Fruit fly (Drosophila melanogaster) whole organism, larva: Measurements from ENCODE around the gene tefu.
A peak's percentile ranks its signal among the peaks of the same experiment; 100 is the strongest.

ENCODE experiments used
- noc ChIP-seq: fragments of 200-800 bp; sonication (Bioruptor generic); optimal IDR thresholded peaks from 3 replicates; lab custom pipeline; 2019; ENCODE audit warnings: missing biosample characterization, mild to moderate bottlenecking, missing genetic modification characterization, moderate library complexity

The tefu gene

DNA sequence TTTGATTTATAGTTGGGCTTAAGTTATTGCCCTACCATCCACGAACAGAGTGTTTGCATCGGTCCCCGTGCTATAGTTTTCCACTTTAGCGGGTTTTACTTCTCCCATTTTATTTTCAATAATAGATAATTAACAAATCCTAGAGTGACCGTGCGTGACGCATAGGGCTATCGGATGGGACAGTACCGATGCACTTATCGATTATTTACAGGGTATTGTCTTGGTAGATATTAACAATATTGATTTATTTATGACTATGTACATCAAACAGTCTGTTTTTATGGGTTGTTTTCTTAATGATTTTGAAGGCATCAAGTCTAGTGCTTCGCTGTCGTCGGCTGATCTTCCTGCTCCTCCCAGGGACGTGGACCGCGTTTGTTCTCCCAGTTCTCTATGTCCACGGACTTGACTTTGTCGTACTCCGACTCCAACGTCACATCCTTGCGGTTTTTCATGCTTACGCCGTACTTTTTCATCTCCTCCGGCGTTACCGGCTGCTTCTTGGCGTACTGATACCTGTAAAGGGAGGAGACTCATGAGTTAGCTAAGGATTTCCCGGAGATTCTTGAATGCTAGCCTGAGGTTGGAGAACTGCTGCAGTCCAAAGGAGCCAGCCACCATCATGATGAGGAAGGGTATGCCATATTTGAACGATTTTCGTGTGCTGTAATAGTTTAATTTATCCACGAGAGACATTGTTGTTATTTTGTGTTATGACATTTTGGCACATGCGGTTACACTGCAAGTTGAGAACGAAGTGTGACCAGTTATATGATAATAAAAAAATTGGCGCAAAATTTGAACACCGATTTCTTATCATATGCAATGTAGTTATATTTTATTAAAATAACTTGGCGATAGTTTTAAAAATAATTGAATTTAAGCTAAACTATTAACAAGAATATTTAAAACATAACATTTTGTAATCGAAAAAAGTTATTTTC lies 36.2 kb upstream of the tefu start, which contains the start of the genes MRG15 and Tm1:
Gene MRG15 (minus strand): TSS at position 184 of the 944 bp plus-strand sequence.
Gene Tm1 (plus strand): TSS at position 295 of the 944 bp plus-strand sequence.
- TF ChIP-seq noc (tag; lab: Kevin White, UChicago) = no peak

DNA sequence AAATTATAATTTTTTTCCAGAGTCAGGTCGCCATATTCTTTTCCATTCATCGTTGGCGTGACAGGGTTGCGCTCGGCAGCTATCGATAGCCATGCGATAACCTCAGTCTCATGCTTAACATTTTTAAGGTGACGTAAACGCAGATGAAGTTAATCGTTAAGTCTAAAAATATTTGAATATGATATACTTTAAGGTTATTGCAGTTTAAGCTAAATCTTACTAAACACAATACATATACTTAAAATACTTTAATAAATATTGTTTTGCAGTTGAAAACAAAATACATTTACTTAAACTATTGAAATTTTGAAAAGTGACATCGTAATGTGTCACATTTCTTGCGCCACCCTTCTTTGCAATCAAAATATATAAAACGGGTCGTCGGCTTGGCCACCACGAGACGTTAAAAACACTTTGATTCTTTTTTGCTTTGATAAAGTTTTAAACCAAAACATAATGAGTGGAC lies 33.2 kb upstream of the tefu start, which contains the start of the genes Cp190 and CG4338:
Gene Cp190 (minus strand): TSS at position 84 of the 466 bp plus-strand sequence.
Gene CG4338 (plus strand): TSS at position 365 of the 466 bp plus-strand sequence.
- peak; percentile 98 for TF ChIP-seq noc (tag; lab: Kevin White, UChicago)

DNA sequence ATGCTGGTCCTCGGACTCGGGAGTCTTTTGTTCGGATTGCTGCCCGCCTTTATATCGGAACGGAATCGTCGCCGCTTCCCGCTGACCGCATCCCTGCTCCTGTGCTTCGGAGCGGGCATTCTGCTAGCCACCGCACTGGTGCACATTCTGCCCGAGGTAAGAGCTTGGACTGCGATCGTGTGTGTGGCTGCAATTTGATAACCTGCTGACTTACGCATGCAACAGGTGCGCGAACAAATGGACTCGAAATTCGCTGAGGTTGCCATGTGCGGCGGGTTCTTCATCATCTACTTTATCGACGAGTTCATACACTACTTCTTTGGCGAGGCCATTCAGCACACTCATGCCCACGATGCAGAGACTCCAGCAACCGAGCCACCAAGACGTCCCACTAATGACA lies 26.8 kb upstream of the tefu start:
- TF ChIP-seq noc (tag; lab: Kevin White, UChicago) = no peak

DNA sequence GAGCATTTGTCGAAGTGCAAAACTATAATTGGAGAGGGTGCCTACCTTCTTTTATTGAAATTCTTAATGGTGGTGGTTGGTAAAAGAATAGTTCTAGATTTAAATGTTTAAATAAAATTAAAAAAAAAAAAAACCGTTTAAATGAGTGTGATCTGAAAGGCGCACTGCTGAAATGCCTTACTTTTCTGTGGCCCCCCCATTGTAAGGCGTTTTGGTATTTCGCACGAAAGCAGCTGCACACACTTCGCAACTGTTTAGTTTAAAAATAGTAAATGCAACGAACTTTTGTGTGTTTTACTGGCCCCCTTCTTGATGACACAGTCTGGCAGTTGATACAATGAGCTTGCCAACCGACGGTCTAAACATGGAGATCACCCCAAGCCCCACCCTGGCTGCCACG lies 26.4 kb upstream of the tefu start, which contains the start of the genes CG14864 and Zip88E:
Gene CG14864 (minus strand): TSS at position 113 of the 400 bp plus-strand sequence.
Gene Zip88E (plus strand): TSS at position 237 of the 400 bp plus-strand sequence.
- TF ChIP-seq noc (tag; lab: Kevin White, UChicago) = no peak

DNA sequence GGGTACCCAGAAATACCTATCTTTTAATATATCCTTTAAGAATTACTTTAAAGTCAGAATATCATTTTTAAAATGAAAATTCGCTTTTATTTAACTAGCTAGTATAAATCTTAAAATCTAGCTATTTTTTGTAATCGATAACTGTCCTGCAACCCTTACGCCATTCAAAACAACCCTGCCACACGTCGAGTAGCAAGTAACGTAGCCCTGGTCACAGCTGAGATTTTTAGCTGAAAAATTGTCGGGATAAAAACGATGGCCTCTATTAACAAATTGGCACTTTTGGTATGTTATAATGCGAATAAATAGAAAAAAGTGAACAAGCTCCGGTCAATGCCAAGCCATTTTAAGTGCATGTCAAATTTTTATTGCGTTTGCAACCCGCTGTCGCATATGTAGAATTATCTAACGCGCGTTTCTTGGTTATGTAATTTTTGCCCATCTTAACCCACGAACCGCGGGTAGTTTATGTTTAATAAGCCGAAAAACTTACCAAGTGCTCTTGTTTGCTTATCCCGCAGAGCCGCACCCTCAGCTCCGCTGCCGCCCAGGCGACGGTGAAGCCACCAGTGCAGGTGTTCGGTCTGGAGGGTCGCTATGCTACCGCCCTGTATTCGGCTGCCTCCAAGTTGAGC lies 23.5 kb upstream of the tefu start, which contains the start of gene ATPsynO:
Gene ATPsynO (plus strand): TSS at position 186 of the 635 bp plus-strand sequence.
- TF ChIP-seq noc (tag; lab: Kevin White, UChicago) = peak; percentile 14

DNA sequence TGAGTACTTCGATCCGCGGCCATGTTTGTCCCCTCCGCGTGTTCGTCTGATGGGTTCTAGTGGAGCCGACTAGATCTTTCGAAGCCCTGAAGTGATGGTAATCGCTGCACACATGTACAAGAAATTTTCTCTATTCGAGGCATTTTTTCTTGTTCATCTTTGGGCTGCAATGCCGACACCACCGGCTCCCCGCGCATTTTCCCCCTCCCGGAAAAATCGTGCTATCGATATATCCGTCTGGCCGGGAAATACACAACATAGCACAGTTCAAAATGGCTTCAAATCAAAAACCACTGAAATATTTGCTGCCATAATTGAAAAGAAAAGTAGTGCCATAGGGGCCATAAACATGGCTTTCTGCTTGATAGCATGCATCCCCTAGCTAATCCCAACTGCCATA lies 21.9 kb upstream of the tefu start:
- no peak for TF ChIP-seq noc (tag; lab: Kevin White, UChicago)

DNA sequence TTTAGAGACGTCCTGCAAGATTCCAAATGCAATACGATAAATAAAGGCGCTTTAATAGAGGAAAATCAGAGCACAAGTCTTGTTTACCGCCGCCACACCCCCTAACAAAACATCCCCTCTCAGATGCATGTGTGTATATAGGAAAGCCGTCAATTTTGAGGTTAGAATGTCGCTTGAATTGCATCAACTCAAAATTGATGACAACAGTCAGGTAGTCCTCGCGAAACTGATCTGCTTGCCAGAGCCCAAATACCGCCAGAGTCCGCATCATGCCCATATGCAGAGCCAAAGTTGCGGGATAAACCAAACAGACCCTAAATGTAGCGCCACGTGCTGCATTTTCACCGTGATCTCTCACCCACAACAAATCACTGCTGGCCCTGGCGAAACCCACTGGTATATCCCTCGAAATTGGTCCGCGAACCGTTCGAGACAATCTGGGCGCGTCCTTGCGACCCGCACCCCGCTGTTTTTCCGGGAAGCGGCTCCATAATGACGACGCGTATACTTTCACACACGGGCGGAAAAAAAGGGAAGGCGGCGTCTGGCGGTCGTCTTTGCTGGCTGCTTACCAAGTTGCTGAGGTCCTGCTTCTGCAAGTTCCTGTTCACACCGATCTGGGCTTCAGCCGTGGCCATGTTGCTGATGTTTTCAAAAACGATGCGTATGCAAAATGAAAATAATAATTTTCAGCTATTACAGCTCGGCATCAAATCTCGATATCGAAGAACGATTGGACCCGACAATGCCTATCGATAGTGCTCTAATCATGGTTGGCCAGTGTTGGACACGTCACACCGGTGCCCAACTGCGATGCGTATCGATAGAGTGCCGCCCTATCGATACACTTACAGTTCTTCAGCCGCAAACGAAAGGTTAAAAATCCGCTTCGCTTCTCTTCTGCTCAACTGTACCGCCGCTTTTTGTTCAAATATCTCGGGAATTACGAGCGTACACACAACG lies 21.0 kb upstream of the tefu start, which contains the start of the genes eIF2gamma and Set:
Gene eIF2gamma (minus strand): TSS at position 749 of the 963 bp plus-strand sequence.
Gene Set (plus strand): TSS at position 843 of the 963 bp plus-strand sequence.
- no peak for TF ChIP-seq noc (tag; lab: Kevin White, UChicago)

DNA sequence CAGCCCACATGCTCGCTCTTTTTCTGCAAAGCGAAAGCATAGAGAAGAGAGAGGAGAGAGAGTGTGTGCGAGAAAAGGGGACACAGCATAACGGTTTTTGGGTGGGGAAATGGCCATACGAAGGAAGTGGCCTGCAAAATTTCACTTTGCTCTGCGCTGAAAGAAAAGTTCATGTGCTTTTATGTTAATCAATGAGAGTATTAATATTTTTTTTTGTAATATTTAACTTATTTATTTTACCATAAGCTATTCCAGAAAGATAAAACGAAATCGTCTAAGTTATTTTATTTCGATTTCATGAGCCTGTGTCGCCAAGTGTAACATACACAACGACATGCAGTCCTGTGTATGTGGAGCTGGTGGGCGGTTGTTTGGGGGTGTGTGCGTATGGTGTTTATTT lies 8.4 kb upstream of the tefu start:
- no peak for TF ChIP-seq noc (tag; lab: Kevin White, UChicago)

DNA sequence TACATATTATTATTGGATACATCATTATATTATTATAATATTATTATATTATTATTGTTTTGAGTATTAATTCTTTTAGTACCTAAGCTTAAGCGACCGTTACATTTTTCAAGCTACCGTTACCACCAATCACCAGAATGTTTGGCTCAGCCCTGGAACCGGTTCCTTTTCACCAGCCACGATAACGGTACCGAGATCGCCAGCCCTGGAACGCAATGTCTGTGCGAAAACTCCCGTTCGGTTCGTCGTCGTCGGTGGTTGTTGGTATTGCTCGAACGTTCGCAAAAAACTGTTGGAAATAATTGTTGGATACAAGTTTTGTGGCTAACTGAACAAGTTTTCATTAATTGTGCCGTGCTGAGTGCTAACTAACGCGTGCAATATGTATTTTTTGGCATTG lies 7.7 kb upstream of the tefu start, which contains the start of gene CG42404:
Gene CG42404 (plus strand): TSS at position 360 of the 400 bp plus-strand sequence.
- no peak for TF ChIP-seq noc (tag; lab: Kevin White, UChicago)

DNA sequence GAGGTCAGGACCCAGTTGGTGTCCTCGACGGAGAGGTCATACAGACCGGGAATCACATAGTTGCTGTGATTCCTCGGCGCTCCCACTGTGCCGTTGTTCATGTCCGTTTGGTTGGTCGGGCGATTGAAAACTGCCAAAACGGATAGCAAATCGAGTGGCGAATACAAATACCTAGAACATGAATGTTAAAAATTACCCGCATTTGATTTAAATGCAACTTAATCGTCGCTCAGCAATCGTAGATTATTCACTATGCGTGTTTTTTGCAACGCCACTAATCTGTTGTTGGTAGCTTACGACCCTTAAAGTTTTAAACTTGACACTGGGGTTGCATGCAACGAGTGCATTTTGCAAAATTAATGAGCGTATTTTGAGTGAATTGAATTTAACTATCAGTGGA lies 7.0 kb upstream of the tefu start, which contains the start of gene Amt:
Gene Amt (minus strand): TSS at position 101 of the 400 bp plus-strand sequence.
- TF ChIP-seq noc (tag; lab: Kevin White, UChicago) = no peak

DNA sequence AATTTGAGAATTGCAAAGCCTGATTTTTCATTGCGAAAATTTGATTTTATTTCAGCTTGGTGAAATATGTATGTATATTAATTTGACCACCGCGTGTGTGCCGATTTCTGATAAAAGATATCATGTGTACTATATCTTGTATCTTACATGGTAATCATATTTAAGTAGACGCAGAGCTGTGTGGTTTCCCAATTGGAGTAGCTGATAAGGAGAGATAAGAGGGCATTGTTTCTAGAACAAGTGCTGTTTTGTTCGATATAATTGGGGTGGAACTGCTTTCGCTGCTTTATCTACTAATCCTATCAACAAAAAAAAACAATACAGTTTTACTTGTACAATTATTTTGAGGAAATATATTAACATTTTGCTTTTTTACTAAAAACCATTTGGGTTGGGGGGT lies 4.6 kb upstream of the tefu start:
- peak; percentile 6 for TF ChIP-seq noc (tag; lab: Kevin White, UChicago)

DNA sequence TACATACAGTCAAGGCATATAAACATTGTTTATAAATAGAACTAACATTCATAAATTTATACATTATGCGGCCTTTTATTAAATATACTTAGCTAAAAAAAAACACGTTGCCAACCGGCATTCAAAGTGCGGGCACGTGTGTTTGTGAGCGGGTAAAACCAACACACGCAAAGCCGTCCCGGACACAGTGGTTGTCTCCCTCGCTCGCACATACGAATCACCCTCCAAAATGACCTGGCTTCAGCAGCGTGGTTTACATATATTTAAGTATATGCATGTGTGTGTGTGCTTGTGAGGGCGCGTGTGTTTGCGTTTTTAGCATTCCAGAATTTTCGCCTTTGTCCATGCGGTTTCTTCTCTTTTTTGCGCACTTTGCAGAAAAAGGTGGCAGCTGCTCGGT lies 1.4 kb upstream of the tefu start:
- TF ChIP-seq noc (tag; lab: Kevin White, UChicago) = no peak

DNA sequence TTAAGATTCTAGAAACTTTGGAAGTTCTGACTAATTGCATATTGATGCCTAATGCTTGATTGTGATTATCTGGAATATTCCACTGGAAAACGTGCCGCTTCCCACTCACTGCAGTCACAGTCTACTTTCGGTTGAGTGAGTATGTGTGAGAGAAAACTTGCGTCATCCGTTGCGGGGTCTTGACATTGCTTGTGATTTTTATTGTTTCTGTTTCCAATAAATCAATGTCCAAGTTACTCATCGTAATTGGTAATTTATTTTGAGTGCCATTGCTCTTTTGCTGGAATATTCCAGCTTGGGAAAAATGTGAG lies 965 bp upstream of the tefu start:
- TF ChIP-seq noc (tag; lab: Kevin White, UChicago) = no peak

DNA sequence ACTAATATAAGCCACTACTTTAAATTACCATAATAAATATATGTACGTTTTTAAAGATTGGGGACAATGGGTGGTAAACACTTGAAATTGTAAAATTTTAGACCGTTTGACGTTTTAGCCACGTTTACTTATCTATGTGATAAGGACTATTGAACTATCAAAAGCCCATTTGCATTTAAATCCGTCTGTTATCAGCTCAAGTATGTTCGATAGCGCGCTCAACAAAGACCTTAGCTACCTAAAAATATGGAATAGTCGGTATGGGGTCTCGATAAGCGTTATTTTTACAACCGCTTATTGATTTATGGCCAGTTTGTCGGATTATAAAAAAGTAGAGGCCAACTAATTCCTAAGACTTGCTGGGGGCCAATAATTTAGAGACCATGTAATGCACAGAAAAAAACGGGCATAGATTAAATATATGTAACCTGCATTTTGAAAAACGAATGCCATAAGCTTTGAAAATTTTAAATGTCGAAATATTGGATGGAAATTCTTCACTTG lies 10.3 kb downstream of the tefu start:
- no peak for TF ChIP-seq noc (tag; lab: Kevin White, UChicago)
